Fruit fly (Drosophila melanogaster) whole organism, pupa: ENCODE measurements around the gene CG18545.

Experiments used
- CG10348 ChIP-seq: fragments of 200-800 bp; sonication (Bioruptor generic); IDR thresholded peaks from 2 replicates; pipeline ENCODE4 v1.3.6; 2022; ENCODE audit warnings: missing biosample characterization, missing genetic modification characterization
- CG12605 ChIP-seq: fragments of 200-800 bp; sonication (Bioruptor generic); IDR thresholded peaks from 2 replicates; pipeline ENCODE4 v1.3.6; 2022; ENCODE audit warnings: missing biosample characterization, missing genetic modification characterization
- CG13204 ChIP-seq: fragments of 200-800 bp; sonication (Bioruptor generic); optimal IDR thresholded peaks from 2 replicates; lab custom pipeline; 2018; ENCODE audit warnings: missing biosample characterization, mild to moderate bottlenecking, missing genetic modification characterization, moderate library complexity
- CG14655 ChIP-seq: fragments of 200-800 bp; sonication (Bioruptor generic); optimal IDR thresholded peaks from 3 replicates; lab custom pipeline; 2017; ENCODE audit warnings: mild to moderate bottlenecking, missing biosample characterization, missing genetic modification reagents, missing genetic modification characterization
- CG17806 ChIP-seq: fragments of 200-800 bp; sonication (Bioruptor generic); optimal IDR thresholded peaks from 2 replicates; lab custom pipeline; 2018; ENCODE audit warnings: missing biosample characterization, mild to moderate bottlenecking, missing genetic modification characterization, moderate library complexity
- CG32121 ChIP-seq: fragments of 200-800 bp; sonication (Bioruptor generic); IDR thresholded peaks from 2 replicates; pipeline ENCODE4 v1.3.6; 2022; ENCODE audit warnings: missing biosample characterization, missing genetic modification characterization
- CG34367 ChIP-seq: fragments of 200-800 bp; sonication (Bioruptor generic); optimal IDR thresholded peaks from 2 replicates; lab custom pipeline; 2018; ENCODE audit warnings: missing biosample characterization, mild to moderate bottlenecking, missing genetic modification characterization
- CG4496 ChIP-seq: fragments of 200-800 bp; sonication (Bioruptor generic); IDR thresholded peaks from 3 replicates; pipeline ENCODE4 v1.3.6; 2022; ENCODE audit warnings: missing biosample characterization, missing genetic modification characterization
- CG8159 ChIP-seq: fragments of 200-800 bp; sonication (Bioruptor generic); optimal IDR thresholded peaks from 3 replicates; lab custom pipeline; 2018; ENCODE audit warnings: missing biosample characterization, mild to moderate bottlenecking, missing genetic modification characterization, moderate library complexity
- CG8301 ChIP-seq: fragments of 200-800 bp; sonication (Bioruptor generic); optimal IDR thresholded peaks from 2 replicates; lab custom pipeline; 2018; ENCODE audit warnings: missing biosample characterization, mild to moderate bottlenecking, missing genetic modification characterization
- CG9948 ChIP-seq: fragments of 200-800 bp; sonication (Bioruptor generic); optimal IDR thresholded peaks from 2 replicates; lab custom pipeline; 2018; ENCODE audit warnings: missing biosample characterization, mild to moderate bottlenecking, missing genetic modification characterization, moderate library complexity
- EcR ChIP-seq: fragments of 200-800 bp; sonication (Bioruptor generic); optimal IDR thresholded peaks from 3 replicates; lab custom pipeline; 2019; ENCODE audit warnings: missing biosample characterization, missing genetic modification characterization, mild to moderate bottlenecking, moderate library complexity, missing genetic modification reagents
- Pif1A ChIP-seq: fragments of 200-800 bp; sonication (Bioruptor generic); optimal IDR thresholded peaks from 3 replicates; lab custom pipeline; 2016; ENCODE audit warnings: missing biosample characterization, missing genetic modification characterization
- Pif1B ChIP-seq: fragments of 200-800 bp; sonication (Bioruptor generic); optimal IDR thresholded peaks from 3 replicates; lab custom pipeline; 2016; ENCODE audit warnings: missing biosample characterization, missing genetic modification characterization
- Snoo ChIP-seq: fragments of 200-800 bp; sonication (Bioruptor generic); optimal IDR thresholded peaks from 3 replicates; lab custom pipeline; 2017; ENCODE audit warnings: missing biosample characterization, mild to moderate bottlenecking, missing genetic modification characterization, inconsistent platforms
- fd96Ca ChIP-seq: fragments of 200-800 bp; sonication (Bioruptor generic); IDR thresholded peaks from 3 replicates; pipeline ENCODE4 v1.3.6; 2022; ENCODE audit warnings: missing biosample characterization, missing genetic modification characterization
- gl ChIP-seq: fragments of 200-800 bp; sonication (Bioruptor generic); optimal IDR thresholded peaks from 2 replicates; lab custom pipeline; 2018; ENCODE audit warnings: missing biosample characterization, mild to moderate bottlenecking, missing genetic modification characterization
- rn ChIP-seq: fragments of 200-800 bp; sonication (Bioruptor generic); IDR thresholded peaks from 2 replicates; pipeline ENCODE4 v1.3.6; 2022; ENCODE audit warnings: missing biosample characterization, missing genetic modification characterization

Gene CG18545

dm6 chr3R:10388128-10389026 lies 47.6 kb downstream of the CG18545 start, which contains the start of gene cwo:
TSS of gene cwo (plus strand) at chr3R:10388258.
- TF ChIP-seq Pif1A (GFP tag; lab: Kevin White, UChicago) (no peak), CG14655 (GFP tag; lab: Kevin White, UChicago) (no peak), CG12605 (no peak), CG13204 (GFP tag; lab: Kevin White, UChicago) (no peak), CG34367 (no peak), CG8159 (no peak), CG4496 (GFP tag; lab: Robert Waterston, UW) (no peak), CG10348 (GFP tag; lab: Robert Waterston, UW) (no peak), CG17806 (no peak), Pif1B (no peak), CG32121 (no peak), EcR (GFP tag; lab: Kevin White, UChicago) (no peak), gl (no peak), rn (GFP tag; lab: Robert Waterston, UW) (no peak), CG8301 (no peak), fd96Ca (no peak), CG9948 (tag; lab: Kevin White, UChicago) (no peak)

dm6 chr3R:10389027-10389465 lies 48.3 kb downstream of the CG18545 start:
- TF ChIP-seq EcR (GFP tag; lab: Kevin White, UChicago), result peak; percentile 19
- TF ChIP-seq CG13204 (GFP tag; lab: Kevin White, UChicago), result peak; percentile 45
- TF ChIP-seq Pif1A (GFP tag; lab: Kevin White, UChicago), result no peak
- peak; percentile 5 for TF ChIP-seq gl
- TF ChIP-seq CG8301, result no peak
- TF ChIP-seq CG17806, result no peak

- TF ChIP-seq Snoo (tag; lab: Kevin White, UChicago) (no peak), EcR (GFP tag; lab: Kevin White, UChicago) (peak; percentile 4), CG32121 (peak; percentile 50)
Observed at dm6 chr3R:10389877-10390468, 49.2 kb downstream of the CG18545 start.

dm6 chr3R:10390914-10391377 lies 50.2 kb downstream of the CG18545 start:
- TF ChIP-seq Pif1A (GFP tag; lab: Kevin White, UChicago) (peak; percentile 53), CG4496 (GFP tag; lab: Robert Waterston, UW) (0 out of 3 replicates have a peak, but pooled peaks have one; percentile 33), CG8159 (no peak), Snoo (tag; lab: Kevin White, UChicago) (peak; percentile 28), gl (peak; percentile 34), Pif1B (peak; percentile 63)
- TF ChIP-seq, all 21 proteins: peak for 5
